Worm (Caenorhabditis elegans): ENCODE data around the gene metl-9.

- TF ChIP-seq aly-2 (tag; optimal IDR thresholded peaks at IDR 0.05) (no peak), unc-62 (GFP tag; optimal IDR thresholded peaks at IDR 0.05) (no peak), nhr-25 (tag; optimal IDR thresholded peaks at IDR 0.05) (no peak), nhr-23 (tag; optimal IDR thresholded peaks at IDR 0.05) (no peak), unc-39 (tag; optimal IDR thresholded peaks at IDR 0.05) (no peak)
Observed at ce11 chrX:5207819-5208218, 28.9 kb upstream of the metl-9 start.
